Fruit fly (Drosophila melanogaster): Measurements from ENCODE around the gene mamo.
A peak's percentile ranks its signal among the peaks of the same experiment; 100 is the strongest.

Gene mamo

DNA sequence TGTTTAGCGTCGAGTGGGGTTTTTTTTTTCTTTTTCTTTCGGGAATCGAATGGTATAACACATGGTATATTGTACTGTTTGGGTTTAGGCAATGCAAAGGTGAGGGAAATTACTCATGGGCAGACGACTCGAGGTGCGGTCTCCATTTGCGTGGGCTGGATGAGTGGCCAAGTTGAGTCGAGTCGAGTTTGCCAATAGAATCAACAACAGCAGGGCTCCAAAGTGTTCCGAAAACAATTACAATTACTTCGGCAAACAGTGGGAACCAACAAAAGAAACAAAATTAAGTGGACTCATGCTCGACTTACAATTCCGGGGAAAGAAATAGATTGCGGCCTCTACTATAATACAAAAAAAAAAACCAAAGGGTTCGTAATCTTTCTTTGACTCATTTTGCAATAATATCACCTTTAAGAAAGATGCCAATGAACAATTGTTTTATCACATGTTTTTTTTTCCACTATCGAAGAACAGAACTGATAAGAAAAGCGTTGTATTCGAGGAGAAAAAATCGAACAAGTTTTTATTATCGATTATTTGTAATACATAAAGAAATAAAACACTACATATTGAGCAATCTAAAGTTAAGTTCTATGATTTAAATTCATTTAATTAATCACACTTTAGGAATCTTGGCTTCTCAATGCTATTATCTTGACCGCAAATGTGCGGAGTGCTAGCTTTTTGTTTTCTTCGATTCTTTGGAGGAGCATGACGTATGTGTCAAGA lies 169.9 kb downstream of the mamo start (continued):
- no peak for TF ChIP-seq Dp (GFP tag; optimal IDR thresholded peaks at IDR 0.05)
- no peak for TF ChIP-seq HLH3B (GFP tag; IDR thresholded peaks at IDR 0.05)
- no peak for TF ChIP-seq tio (GFP tag; optimal IDR thresholded peaks at IDR 0.05)
- no peak for TF ChIP-seq aop (GFP tag; IDR thresholded peaks at IDR 0.05)
- no peak for TF ChIP-seq ac (GFP tag; optimal IDR thresholded peaks at IDR 0.05)
- no peak for TF ChIP-seq fru (optimal IDR thresholded peaks at IDR 0.05)
- no peak for TF ChIP-seq CG4282 (GFP tag; optimal IDR thresholded peaks at IDR 0.05)
- no peak for TF ChIP-seq CG9215 (GFP tag; IDR thresholded peaks at IDR 0.05)
- TF ChIP-seq CG17328 (GFP tag; IDR thresholded peaks at IDR 0.05): no peak
- TF ChIP-seq Myb (GFP tag; optimal IDR thresholded peaks at IDR 0.05): no peak
- no peak for TF ChIP-seq CG8944 (GFP tag; optimal IDR thresholded peaks at IDR 0.05)
- no peak for TF ChIP-seq MTF-1 (GFP tag; optimal IDR thresholded peaks at IDR 0.05; ENCODE audit: borderline replicate concordance)
- TF ChIP-seq tll (GFP tag; optimal IDR thresholded peaks at IDR 0.05): no peak
- peak; percentile 16 for TF ChIP-seq Meics (GFP tag; optimal IDR thresholded peaks at IDR 0.05)
- TF ChIP-seq Atf-2 (GFP tag; optimal IDR thresholded peaks at IDR 0.05): no peak
- no peak for TF ChIP-seq abd-A (tag; optimal IDR thresholded peaks at IDR 0.05)
- TF ChIP-seq grau (tag; optimal IDR thresholded peaks at IDR 0.05): peak; percentile 14
- TF ChIP-seq slou (GFP tag; optimal IDR thresholded peaks at IDR 0.05): no peak
- TF ChIP-seq CG8281 (tag; optimal IDR thresholded peaks at IDR 0.05): no peak
- no peak for TF ChIP-seq lola (GFP tag; optimal IDR thresholded peaks at IDR 0.05)
- no peak for TF ChIP-seq jing (GFP tag; optimal IDR thresholded peaks at IDR 0.05)
- TF ChIP-seq CG8478 (optimal IDR thresholded peaks at IDR 0.05): no peak
- TF ChIP-seq tup (GFP tag; optimal IDR thresholded peaks at IDR 0.05): no peak
- no peak for TF ChIP-seq dm (GFP tag; optimal IDR thresholded peaks at IDR 0.05)
- TF ChIP-seq CG9932 (GFP tag; IDR thresholded peaks at IDR 0.05): 0 out of 2 replicates have a peak, but pooled peaks have one; percentile 20
- no peak for TF ChIP-seq onecut (GFP tag; IDR thresholded peaks at IDR 0.05)
- TF ChIP-seq NfI (GFP tag; optimal IDR thresholded peaks at IDR 0.05): no peak
- TF ChIP-seq Antp (GFP tag; optimal IDR thresholded peaks at IDR 0.05): no peak
- no peak for TF ChIP-seq vfl (GFP tag; optimal IDR thresholded peaks at IDR 0.05)
- TF ChIP-seq seq (GFP tag; IDR thresholded peaks at IDR 0.05): no peak
- no peak for TF ChIP-seq CG11398 (GFP tag; optimal IDR thresholded peaks at IDR 0.05)
- TF ChIP-seq bbx (GFP tag; IDR thresholded peaks at IDR 0.05; ENCODE audit: partially characterized antibody): no peak
- no peak for TF ChIP-seq pros (GFP tag; optimal IDR thresholded peaks at IDR 0.05)
- no peak for TF ChIP-seq psq (GFP tag; optimal IDR thresholded peaks at IDR 0.05)
- no peak for TF ChIP-seq CG6654 (GFP tag; optimal IDR thresholded peaks at IDR 0.05)
- no peak for TF ChIP-seq CG10654 (GFP tag; optimal IDR thresholded peaks at IDR 0.05)
- no peak for TF ChIP-seq lov (optimal IDR thresholded peaks at IDR 0.05)
- no peak for TF ChIP-seq lov (GFP tag; IDR thresholded peaks at IDR 0.05)
- TF ChIP-seq chif (GFP tag; optimal IDR thresholded peaks at IDR 0.05): no peak
- no peak for TF ChIP-seq en (GFP tag; optimal IDR thresholded peaks at IDR 0.05)
- no peak for TF ChIP-seq CG15073 (GFP tag; optimal IDR thresholded peaks at IDR 0.05)
- TF ChIP-seq Scr (GFP tag; IDR thresholded peaks at IDR 0.05; ENCODE audit: partially characterized antibody): no peak
- TF ChIP-seq CG9817 (tag; optimal IDR thresholded peaks at IDR 0.05): no peak
- TF ChIP-seq CG3995 (GFP tag; optimal IDR thresholded peaks at IDR 0.05): no peak
- no peak for TF ChIP-seq CG7357 (GFP tag; IDR thresholded peaks at IDR 0.05)
- TF ChIP-seq sima (GFP tag; optimal IDR thresholded peaks at IDR 0.05): no peak
- TF ChIP-seq zen (tag; optimal IDR thresholded peaks at IDR 0.05): no peak
- no peak for TF ChIP-seq pan (optimal IDR thresholded peaks at IDR 0.05)
- no peak for TF ChIP-seq pan (GFP tag; optimal IDR thresholded peaks at IDR 0.05 in 1 of 2, IDR thresholded peaks at IDR 0.05 in 1 of 2)
- no peak for TF ChIP-seq CG17912 (GFP tag; optimal IDR thresholded peaks at IDR 0.05)
- no peak for TF ChIP-seq Hmx (GFP tag; optimal IDR thresholded peaks at IDR 0.05)
- TF ChIP-seq CG32532 (GFP tag; IDR thresholded peaks at IDR 0.05): no peak

Data from whole organism, embryonic.